Worm (Caenorhabditis elegans): Measurements from ENCODE around the gene cnt-2.

- TF ChIP-seq ama-1 (optimal IDR thresholded peaks at IDR 0.05), result no peak
- TF ChIP-seq B0310.2 (tag; optimal IDR thresholded peaks at IDR 0.05), result no peak
- TF ChIP-seq pes-1 (GFP tag; IDR thresholded peaks at IDR 0.05), result no peak
- no peak for TF ChIP-seq F13C5.2 (tag; optimal IDR thresholded peaks at IDR 0.05)
- no peak for TF ChIP-seq ceh-13 (GFP tag; optimal IDR thresholded peaks at IDR 0.05)
- no peak for TF ChIP-seq hmbx-1 (tag; optimal IDR thresholded peaks at IDR 0.05)
- no peak for TF ChIP-seq hnd-1 (tag; optimal IDR thresholded peaks at IDR 0.05)
- no peak for TF ChIP-seq aly-1 (tag; optimal IDR thresholded peaks at IDR 0.05)
- TF ChIP-seq tbx-11 (GFP tag; IDR thresholded peaks at IDR 0.05), result no peak
- TF ChIP-seq flt-1 (GFP tag; IDR thresholded peaks at IDR 0.05), result no peak
- TF ChIP-seq ceh-36 (tag; optimal IDR thresholded peaks at IDR 0.05), result no peak
Observed at ce11 chrIII:10661292-10661691, 6.5 kb downstream of the cnt-2 start.
